Fruit fly (Drosophila melanogaster): ENCODE results near the gene Nnk.

The Nnk gene

dm6 chr3R:17818803-17819202 is 13.8 kb upstream of the Nnk start (continued):
- peak; percentile 13 for TF ChIP-seq CG18262 (tag; optimal IDR thresholded peaks at IDR 0.05)
- TF ChIP-seq CG4854 (GFP tag; optimal IDR thresholded peaks at IDR 0.05), result no peak
- no peak for TF ChIP-seq Abd-B (GFP tag; optimal IDR thresholded peaks at IDR 0.05)
- TF ChIP-seq odd (GFP tag; optimal IDR thresholded peaks at IDR 0.05), result no peak
- no peak for TF ChIP-seq CG12071 (GFP tag; optimal IDR thresholded peaks at IDR 0.05)
- TF ChIP-seq pita (GFP tag; optimal IDR thresholded peaks at IDR 0.05), result no peak
- TF ChIP-seq Nf-YB (GFP tag; optimal IDR thresholded peaks at IDR 0.05), result no peak
- no peak for TF ChIP-seq kay (GFP tag; optimal IDR thresholded peaks at IDR 0.05)
- no peak for TF ChIP-seq CG18011 (GFP tag; optimal IDR thresholded peaks at IDR 0.05)
- peak; percentile 13 for TF ChIP-seq CG11504 (tag; optimal IDR thresholded peaks at IDR 0.05)
- no peak for TF ChIP-seq Dip3 (GFP tag; optimal IDR thresholded peaks at IDR 0.05)
- no peak for TF ChIP-seq CG2199 (GFP tag; IDR thresholded peaks at IDR 0.05)
- TF ChIP-seq CG15073 (GFP tag; optimal IDR thresholded peaks at IDR 0.05), result no peak
- no peak for TF ChIP-seq tgo (GFP tag; IDR thresholded peaks at IDR 0.05)
- TF ChIP-seq CG10209 (GFP tag; optimal IDR thresholded peaks at IDR 0.05), result peak; percentile 3
- no peak for TF ChIP-seq MBD-R2 (GFP tag; IDR thresholded peaks at IDR 0.05)
- no peak for TF ChIP-seq ERR (GFP tag; optimal IDR thresholded peaks at IDR 0.05)
- peak; percentile 31 for TF ChIP-seq mam (GFP tag; optimal IDR thresholded peaks at IDR 0.05)
- TF ChIP-seq Nf-YC (tag; optimal IDR thresholded peaks at IDR 0.05), result no peak
- TF ChIP-seq CG2129 (GFP tag; IDR thresholded peaks at IDR 0.05; ENCODE audit: partially characterized antibody), result no peak
- no peak for TF ChIP-seq CG14667 (GFP tag; IDR thresholded peaks at IDR 0.05)
- TF ChIP-seq CrebB (tag; optimal IDR thresholded peaks at IDR 0.05), result no peak
- peak; percentile 4 for TF ChIP-seq CG12659 (GFP tag; optimal IDR thresholded peaks at IDR 0.05)
- no peak for TF ChIP-seq vfl (GFP tag; optimal IDR thresholded peaks at IDR 0.05)
- TF ChIP-seq CG14441 (GFP tag; IDR thresholded peaks at IDR 0.05), result no peak
- no peak for TF ChIP-seq peb (GFP tag; IDR thresholded peaks at IDR 0.05)
- no peak for TF ChIP-seq CG9437 (GFP tag; optimal IDR thresholded peaks at IDR 0.05)
- no peak for TF ChIP-seq caup (GFP tag; optimal IDR thresholded peaks at IDR 0.05; ENCODE audit: severe bottlenecking)
- TF ChIP-seq chif (GFP tag; optimal IDR thresholded peaks at IDR 0.05), result no peak
- TF ChIP-seq Vsx1 (GFP tag; optimal IDR thresholded peaks at IDR 0.05), result no peak
- no peak for TF ChIP-seq Myb (GFP tag; optimal IDR thresholded peaks at IDR 0.05)
- peak; percentile 19 for TF ChIP-seq CG18599 (GFP tag; optimal IDR thresholded peaks at IDR 0.05)
- TF ChIP-seq jing (GFP tag; optimal IDR thresholded peaks at IDR 0.05), result no peak
- TF ChIP-seq GATAe (GFP tag; conservative IDR thresholded peaks at IDR 0.05), result no peak
- no peak for TF ChIP-seq lmd (GFP tag; IDR thresholded peaks at IDR 0.05)
- no peak for TF ChIP-seq CG31365 (tag; optimal IDR thresholded peaks at IDR 0.05)
- no peak for TF ChIP-seq Camta (GFP tag; optimal IDR thresholded peaks at IDR 0.05)
- no peak for TF ChIP-seq sens-2 (GFP tag; IDR thresholded peaks at IDR 0.05)
- no peak for TF ChIP-seq E2f2 (GFP tag; IDR thresholded peaks at IDR 0.05)
- TF ChIP-seq nerfin-1 (tag; optimal IDR thresholded peaks at IDR 0.05), result no peak
- no peak for TF ChIP-seq Gug (GFP tag; IDR thresholded peaks at IDR 0.05)
- no peak for TF ChIP-seq CG8765 (GFP tag; IDR thresholded peaks at IDR 0.05)
- TF ChIP-seq CG12391 (tag; optimal IDR thresholded peaks at IDR 0.05), result peak; percentile 19
- no peak for TF ChIP-seq CG12236 (GFP tag; optimal IDR thresholded peaks at IDR 0.05)
- no peak for TF ChIP-seq CG43689 (GFP tag; IDR thresholded peaks at IDR 0.05)
- TF ChIP-seq TFAM (GFP tag; optimal IDR thresholded peaks at IDR 0.05), result no peak
- no peak for TF ChIP-seq fd102C (GFP tag; optimal IDR thresholded peaks at IDR 0.05)
- TF ChIP-seq C15 (GFP tag; IDR thresholded peaks at IDR 0.05), result peak; percentile 8; the same call in 1 of the 3 replicates
- no peak for TF ChIP-seq CG8388 (GFP tag; optimal IDR thresholded peaks at IDR 0.05)
- no peak for TF ChIP-seq CG11398 (GFP tag; optimal IDR thresholded peaks at IDR 0.05)
- no peak for TF ChIP-seq grn (GFP tag; optimal IDR thresholded peaks at IDR 0.05)
- TF ChIP-seq CG30403 (GFP tag; optimal IDR thresholded peaks at IDR 0.05), result peak; percentile 28
